Fruit fly (Drosophila melanogaster) S2 (cell line): ENCODE measurements around the gene CG33293.

Source experiments
- CG8478 ChIP-seq: fragments of >200 bp; optimal IDR thresholded peaks from 2 replicates; lab custom pipeline; 2018
- CTCF ChIP-seq, 2 experiments: fragments of >200 bp; optimal IDR thresholded peaks; 2 replicates each; lab custom pipeline; 2018

dm6 chr3R:5262592-5262991 is 22.1 kb upstream of the CG33293 start, which contains the start of gene Tim17a2:
- no peak for TF ChIP-seq CG8478
- no peak for TF ChIP-seq CTCF (optimal IDR thresholded peaks at IDR 0.05; lab: Kevin White, UChicago)
